Worm (Caenorhabditis elegans) whole organism, midembryonic: ENCODE data around the gene T24C2.5.

Source experiments
- T22C8.4 ChIP-seq: fragments of 200-800 bp; sonication (Bioruptor generic); IDR thresholded peaks from 2 replicates; pipeline ENCODE4 v1.3.6; 2022; ENCODE audit warnings: missing genetic modification characterization, missing compliant biosample characterization
- cog-1 ChIP-seq: sonication (generic microtip); optimal IDR thresholded peaks from 2 replicates; lab custom pipeline; 2016; ENCODE audit warnings: missing genetic modification characterization, missing compliant biosample characterization
- med-1 ChIP-seq: sonication (generic microtip); optimal IDR thresholded peaks from 2 replicates; lab custom pipeline; 2017; ENCODE audit warnings: missing genetic modification characterization, mild to moderate bottlenecking, missing compliant biosample characterization, antibody characterized with exemption, missing genetic modification reagents; ENCODE audit not compliant: insufficient read depth
- ref-1 ChIP-seq: fragments of 200-800 bp; sonication (Bioruptor generic); conservative IDR thresholded peaks from 2 replicates; pipeline ENCODE4 v1.3.6; 2022; ENCODE audit warnings: missing genetic modification reagents, missing genetic modification characterization, missing compliant biosample characterization
- tab-1 ChIP-seq: fragments of 200-800 bp; sonication (Bioruptor generic); IDR thresholded peaks from 2 replicates; pipeline ENCODE4 v1.3.6; 2022; ENCODE audit warnings: missing genetic modification characterization, missing compliant biosample characterization
- ztf-23 ChIP-seq: fragments of 200-800 bp; sonication (Bioruptor generic); IDR thresholded peaks from 2 replicates; pipeline ENCODE4 v1.3.6; 2022; ENCODE audit warnings: missing genetic modification reagents, missing genetic modification characterization, missing compliant biosample characterization
- ztf-29 ChIP-seq: fragments of 200-800 bp; sonication (Bioruptor generic); IDR thresholded peaks from 2 replicates; pipeline ENCODE4 v1.3.6; 2022; ENCODE audit warnings: missing genetic modification reagents, missing genetic modification characterization, missing compliant biosample characterization

ce11 chrX:14580853-14581252 is 46.6 kb downstream of the T24C2.5 start:
- no peak for TF ChIP-seq T22C8.4 (GFP tag; lab: Robert Waterston, UW)
- no peak for TF ChIP-seq ztf-23 (GFP tag; lab: Robert Waterston, UW)
- no peak for TF ChIP-seq ztf-29
- no peak for TF ChIP-seq tab-1 (GFP tag; lab: Robert Waterston, UW)
- TF ChIP-seq cog-1 (tag; lab: Kevin White, UChicago): no peak
- TF ChIP-seq ref-1 (GFP tag; lab: Robert Waterston, UW): no peak
- no peak for TF ChIP-seq med-1 (GFP tag; lab: Kevin White, UChicago)
